Fruit fly (Drosophila melanogaster) whole organism, embryonic: ENCODE measurements around the gene Pif1.

ENCODE experiments used
- B-H2 ChIP-seq: fragments of 200-800 bp; sonication (Bioruptor generic); optimal IDR thresholded peaks from 2 replicates; lab custom pipeline; 2018; ENCODE audit warnings: missing biosample characterization, mild to moderate bottlenecking, missing genetic modification characterization
- Blimp-1 ChIP-seq: fragments of 200-800 bp; sonication (Bioruptor generic); optimal IDR thresholded peaks from 3 replicates; lab custom pipeline; 2018; ENCODE audit warnings: missing biosample characterization, missing genetic modification characterization, mild to moderate bottlenecking, moderate library complexity, missing genetic modification reagents
- Bteb2 ChIP-seq: fragments of 200-800 bp; sonication (Bioruptor generic); optimal IDR thresholded peaks from 2 replicates; lab custom pipeline; 2016; ENCODE audit warnings: missing biosample characterization, missing genetic modification characterization
- CG10565 ChIP-seq: fragments of 200-800 bp; sonication (Bioruptor generic); optimal IDR thresholded peaks from 3 replicates; lab custom pipeline; 2016; ENCODE audit warnings: missing biosample characterization, mild to moderate bottlenecking, missing genetic modification characterization
- CG12071 ChIP-seq: fragments of 200-800 bp; sonication (Bioruptor generic); optimal IDR thresholded peaks from 3 replicates; lab custom pipeline; 2018; ENCODE audit warnings: missing biosample characterization, mild to moderate bottlenecking, missing genetic modification characterization
- CG12391 ChIP-seq: fragments of 200-800 bp; sonication (Bioruptor generic); optimal IDR thresholded peaks from 3 replicates; lab custom pipeline; 2018; ENCODE audit warnings: missing biosample characterization, mild to moderate bottlenecking, missing genetic modification characterization, moderate library complexity
- CG12942 ChIP-seq: fragments of 200-800 bp; sonication (Bioruptor generic); optimal IDR thresholded peaks from 3 replicates; lab custom pipeline; 2016; ENCODE audit warnings: missing biosample characterization, missing genetic modification characterization
- CG1792 ChIP-seq: fragments of 200-800 bp; sonication (Bioruptor generic); optimal IDR thresholded peaks from 2 replicates; lab custom pipeline; 2016; ENCODE audit warnings: missing biosample characterization, missing genetic modification characterization
- CG34422 ChIP-seq: fragments of 200-800 bp; sonication (Bioruptor generic); IDR thresholded peaks from 3 replicates; pipeline ENCODE4 v1.3.6; 2022; ENCODE audit warnings: missing biosample characterization, missing genetic modification characterization
- CG4424 ChIP-seq: fragments of 200-800 bp; sonication (Bioruptor generic); optimal IDR thresholded peaks from 3 replicates; lab custom pipeline; 2016; ENCODE audit warnings: missing biosample characterization, missing genetic modification characterization
- CG4707 ChIP-seq: fragments of 200-800 bp; sonication (Bioruptor generic); optimal IDR thresholded peaks from 2 replicates; lab custom pipeline; 2018; ENCODE audit warnings: missing biosample characterization, mild to moderate bottlenecking, missing genetic modification characterization, moderate library complexity
- CG7372 ChIP-seq: fragments of 200-800 bp; sonication (Bioruptor generic); IDR thresholded peaks from 2 replicates; pipeline ENCODE4 v1.3.6; 2022; ENCODE audit warnings: missing biosample characterization, missing genetic modification characterization
- CG8281 ChIP-seq: fragments of 200-800 bp; sonication (Bioruptor generic); optimal IDR thresholded peaks from 2 replicates; lab custom pipeline; 2018; ENCODE audit warnings: missing biosample characterization, mild to moderate bottlenecking, missing genetic modification characterization, moderate library complexity
- CG8924 ChIP-seq: fragments of 200-800 bp; optimal IDR thresholded peaks from 3 replicates; lab custom pipeline; 2019; ENCODE audit warnings: missing biosample characterization, mild to moderate bottlenecking, missing genetic modification characterization, moderate library complexity
- Dfd ChIP-seq, 2 experiments: fragments of >200 bp; optimal IDR thresholded peaks; 2 replicates each; lab custom pipeline; 2017; ENCODE audit warnings: missing biosample characterization in 2 of 2, missing genetic modification characterization in 2 of 2
- Ets65A ChIP-seq: fragments of 200-800 bp; sonication (Bioruptor generic); peaks from one replicate; lab custom pipeline; 2016; ENCODE audit warnings: missing biosample characterization, missing genetic modification characterization
- GATAe ChIP-seq: fragments of 200-800 bp; sonication (Bioruptor generic); conservative IDR thresholded peaks from 2 replicates; pipeline ENCODE4 v1.3.6; 2022; ENCODE audit warnings: missing biosample characterization, missing genetic modification characterization
- HmgZ ChIP-seq: fragments of 200-800 bp; sonication (Bioruptor generic); optimal IDR thresholded peaks from 2 replicates; lab custom pipeline; 2018; ENCODE audit warnings: missing biosample characterization, mild to moderate bottlenecking, missing genetic modification characterization
- Hr3 ChIP-seq: fragments of 200-800 bp; sonication (Bioruptor generic); optimal IDR thresholded peaks from 3 replicates; lab custom pipeline; 2016; ENCODE audit warnings: missing biosample characterization, missing genetic modification characterization
- Hr51 ChIP-seq, 2 experiments: fragments of 200-800 bp; sonication (Bioruptor generic); optimal IDR thresholded peaks; 2 replicates in 1 of 2; 3 replicates in 1 of 2; lab custom pipeline; 2016 to 2018; ENCODE audit warnings: missing biosample characterization in 2 of 2, missing genetic modification characterization in 2 of 2, mild to moderate bottlenecking in 1 of 2, moderate library complexity in 1 of 2
- Hr78 ChIP-seq, 2 experiments: fragments of 200-800 bp in 1 of 2; fragments of >200 bp in 1 of 2; sonication (Bioruptor generic) in 1 of 2; optimal IDR thresholded peaks; 2 replicates each; lab custom pipeline; 2017 to 2019; ENCODE audit warnings: missing biosample characterization in 2 of 2, missing genetic modification characterization in 2 of 2, mild to moderate bottlenecking in 1 of 2, moderate library complexity in 1 of 2
- MTF-1 ChIP-seq: fragments of 200-800 bp; sonication (Bioruptor generic); optimal IDR thresholded peaks from 2 replicates; lab custom pipeline; 2018; ENCODE audit warnings: missing biosample characterization, mild to moderate bottlenecking, missing genetic modification characterization, borderline replicate concordance
- Max ChIP-seq: fragments of 200-800 bp; sonication (Bioruptor generic); optimal IDR thresholded peaks from 2 replicates; lab custom pipeline; 2016; ENCODE audit warnings: missing biosample characterization, mild to moderate bottlenecking, missing genetic modification characterization
- Meics ChIP-seq: fragments of 200-800 bp; sonication (Bioruptor generic); optimal IDR thresholded peaks from 2 replicates; lab custom pipeline; 2017; ENCODE audit warnings: missing biosample characterization, mild to moderate bottlenecking, missing genetic modification characterization
- TFAM ChIP-seq: fragments of 200-800 bp; sonication (Bioruptor generic); optimal IDR thresholded peaks from 2 replicates; lab custom pipeline; 2017; ENCODE audit warnings: missing biosample characterization, missing genetic modification characterization, inconsistent platforms
- Xrp1 ChIP-seq: fragments of 200-800 bp; sonication (Bioruptor generic); IDR thresholded peaks from 2 replicates; pipeline ENCODE4 v1.3.6; 2022; ENCODE audit warnings: missing biosample characterization, missing genetic modification characterization
- al ChIP-seq: fragments of 200-800 bp; sonication (Bioruptor generic); IDR thresholded peaks from 2 replicates; pipeline ENCODE4 v1.3.6; 2022; ENCODE audit warnings: missing biosample characterization, missing genetic modification characterization
- ase ChIP-seq: fragments of 200-800 bp; sonication (Bioruptor generic); IDR thresholded peaks from 3 replicates; pipeline ENCODE4 v1.3.6; 2022; ENCODE audit warnings: missing biosample characterization, missing genetic modification characterization
- ato ChIP-seq: fragments of 200-800 bp; sonication (Bioruptor generic); IDR thresholded peaks from 2 replicates; pipeline ENCODE4 v1.3.6; 2022; ENCODE audit warnings: missing biosample characterization, missing genetic modification characterization; ENCODE audit not compliant: partially characterized antibody
- bbx ChIP-seq: fragments of 200-800 bp; sonication (Bioruptor generic); IDR thresholded peaks from 2 replicates; pipeline ENCODE4 v1.3.6; 2022; ENCODE audit warnings: missing biosample characterization, missing genetic modification characterization; ENCODE audit not compliant: partially characterized antibody
- cg ChIP-seq: fragments of 200-800 bp; sonication (Bioruptor generic); optimal IDR thresholded peaks from 3 replicates; lab custom pipeline; 2019; ENCODE audit warnings: missing biosample characterization, mild to moderate bottlenecking, missing genetic modification characterization, moderate library complexity
- chinmo ChIP-seq: fragments of 200-800 bp; sonication (Bioruptor generic); IDR thresholded peaks from 4 replicates; pipeline ENCODE4 v1.3.6; 2022; ENCODE audit warnings: missing biosample characterization, missing genetic modification characterization; ENCODE audit not compliant: partially characterized antibody
- cwo ChIP-seq: fragments of 200-800 bp; sonication (Bioruptor generic); optimal IDR thresholded peaks from 3 replicates; lab custom pipeline; 2017; ENCODE audit warnings: missing biosample characterization, missing genetic modification characterization, mild to moderate bottlenecking, moderate library complexity, missing genetic modification reagents
- dpn ChIP-seq, 2 experiments: fragments of 200-800 bp; sonication (Bioruptor generic); optimal IDR thresholded peaks; 3 replicates each; lab custom pipeline; 2016; ENCODE audit warnings: missing biosample characterization in 2 of 2, missing genetic modification characterization in 2 of 2
- ewg ChIP-seq: fragments of 200-800 bp; sonication (Bioruptor generic); optimal IDR thresholded peaks from 3 replicates; lab custom pipeline; 2017; ENCODE audit warnings: mild to moderate bottlenecking, missing biosample characterization, missing genetic modification reagents, missing genetic modification characterization
- fu2 ChIP-seq: fragments of 200-800 bp; sonication (Bioruptor generic); optimal IDR thresholded peaks from 2 replicates; lab custom pipeline; 2016; ENCODE audit warnings: missing biosample characterization, missing genetic modification characterization
- grau ChIP-seq: fragments of 200-800 bp; optimal IDR thresholded peaks from 3 replicates; lab custom pipeline; 2019; ENCODE audit warnings: missing biosample characterization, mild to moderate bottlenecking, missing genetic modification characterization, moderate library complexity
- jing ChIP-seq: fragments of 200-800 bp; sonication (Bioruptor generic); optimal IDR thresholded peaks from 2 replicates; lab custom pipeline; 2018; ENCODE audit warnings: missing biosample characterization, mild to moderate bottlenecking, missing genetic modification characterization
- lola ChIP-seq, 3 experiments: fragments of >200 bp in 2 of 3; fragments of 200-800 bp in 1 of 3; sonication (Bioruptor generic) in 1 of 3; optimal IDR thresholded peaks; 2 replicates each; lab custom pipeline; 2017 to 2019; ENCODE audit warnings: missing biosample characterization in 3 of 3, missing genetic modification characterization in 3 of 3, mild to moderate bottlenecking in 1 of 3, moderate library complexity in 1 of 3
- odd ChIP-seq: fragments of 200-800 bp; sonication (Bioruptor generic); optimal IDR thresholded peaks from 2 replicates; lab custom pipeline; 2017; ENCODE audit warnings: missing biosample characterization, mild to moderate bottlenecking, missing genetic modification characterization
- org-1 ChIP-seq: fragments of 200-800 bp; sonication (Bioruptor generic); optimal IDR thresholded peaks from 2 replicates; lab custom pipeline; 2017; ENCODE audit warnings: missing biosample characterization, missing genetic modification characterization
- pb ChIP-seq: fragments of 200-800 bp; sonication (Bioruptor generic); optimal IDR thresholded peaks from 3 replicates; lab custom pipeline; 2016; ENCODE audit warnings: missing biosample characterization, missing genetic modification characterization
- sob ChIP-seq: fragments of 200-800 bp; sonication (Bioruptor generic); IDR thresholded peaks from 2 replicates; pipeline ENCODE4 v1.3.6; 2022; ENCODE audit warnings: missing biosample characterization, missing genetic modification characterization
- tin ChIP-seq: fragments of 200-800 bp; sonication (Bioruptor generic); optimal IDR thresholded peaks from 3 replicates; lab custom pipeline; 2016; ENCODE audit warnings: missing biosample characterization, missing genetic modification characterization
- tx ChIP-seq: fragments of 200-800 bp; sonication (Bioruptor generic); optimal IDR thresholded peaks from 2 replicates; lab custom pipeline; 2016; ENCODE audit warnings: missing biosample characterization, missing genetic modification characterization
- wor ChIP-seq: fragments of 200-800 bp; sonication (Bioruptor generic); IDR thresholded peaks from 2 replicates; pipeline ENCODE4 v1.3.6; 2022; ENCODE audit warnings: missing biosample characterization, missing genetic modification characterization
- zen2 ChIP-seq: fragments of 200-800 bp; sonication (Bioruptor generic); IDR thresholded peaks from 3 replicates; pipeline ENCODE4 v1.3.6; 2022; ENCODE audit warnings: missing biosample characterization, missing genetic modification characterization; ENCODE audit not compliant: partially characterized antibody

Pif1 gene

dm6 chr2L:3507209-3508164 is 37.7 kb upstream of the Pif1 start, which contains the start of gene tim (continued):
- TF ChIP-seq CG4424 (GFP tag; lab: Kevin White, UChicago) (peak; percentile 51), wor (GFP tag; lab: Robert Waterston, UW) (0 out of 2 replicates have a peak, but pooled peaks have one; percentile 14), Xrp1 (GFP tag; lab: Robert Waterston, UW) (0 out of 2 replicates have a peak, but pooled peaks have one; percentile 16), al (no peak), Hr51 (GFP tag; optimal IDR thresholded peaks at IDR 0.05; lab: Kevin White, UChicago) (no peak), CG7372 (GFP tag; lab: Robert Waterston, UW) (peak; percentile 54), Hr3 (peak; percentile 20), zen2 (GFP tag; lab: Robert Waterston, UW) (0 out of 3 replicates have a peak, but pooled peaks have one; percentile 8), cg (GFP tag; lab: Kevin White, UChicago) (peak; percentile 77), Meics (GFP tag; lab: Kevin White, UChicago) (peak; percentile 44), CG10565 (GFP tag; lab: Kevin White, UChicago) (no peak), lola (GFP tag; optimal IDR thresholded peaks at IDR 0.05; lab: Kevin White, UChicago) (peak in 1 of 3 experiments; percentile 35), GATAe (GFP tag; lab: Robert Waterston, UW) (no peak), fu2 (GFP tag; lab: Kevin White, UChicago) (no peak), odd (GFP tag; lab: Kevin White, UChicago) (peak; percentile 36), Blimp-1 (GFP tag; lab: Kevin White, UChicago) (peak; percentile 50), MTF-1 (GFP tag; lab: Kevin White, UChicago) (no peak), CG12071 (no peak), CG4707 (no peak), ewg (peak; percentile 14), Max (GFP tag; lab: Kevin White, UChicago) (peak; percentile 9), cwo (GFP tag; lab: Kevin White, UChicago) (peak; percentile 99), CG8281 (tag; lab: Kevin White, UChicago) (no peak), HmgZ (no peak), CG12391 (tag; lab: Kevin White, UChicago) (peak; percentile 63), Dfd (GFP tag; optimal IDR thresholded peaks at IDR 0.05; lab: Kevin White, UChicago) (no peak), TFAM (GFP tag; lab: Kevin White, UChicago) (no peak), dpn (GFP tag; optimal IDR thresholded peaks at IDR 0.05; lab: Kevin White, UChicago) (peak in 1 of 2 experiments; percentile 31), sob (GFP tag; lab: Robert Waterston, UW) (peak; percentile 39), bbx (GFP tag; lab: Robert Waterston, UW) (peak; percentile 57), B-H2 (GFP tag; lab: Kevin White, UChicago) (no peak), ato (no peak), org-1 (peak; percentile 43), Bteb2 (GFP tag; lab: Kevin White, UChicago) (no peak), Ets65A (GFP tag; lab: Kevin White, UChicago) (peak; percentile 69), ase (no peak), CG34422 (GFP tag; lab: Robert Waterston, UW) (peak; percentile 53; the same call in 1 of the 3 replicates), CG8924 (tag; lab: Kevin White, UChicago) (peak; percentile 48), Hr78 (GFP tag; optimal IDR thresholded peaks at IDR 0.05; lab: Kevin White, UChicago) (no peak), CG12942 (peak; percentile 44), chinmo (peak; percentile 67; the same call in 1 of the 4 replicates), tin (peak; percentile 5), jing (GFP tag; lab: Kevin White, UChicago) (no peak), CG1792 (no peak), grau (tag; lab: Kevin White, UChicago) (peak; percentile 56), tx (GFP tag; lab: Kevin White, UChicago) (no peak), pb (GFP tag; lab: Kevin White, UChicago) (no peak)
